Fruit fly (Drosophila melanogaster) whole organism, embryonic: ENCODE results near the gene Ppt1.

Experiments
- ATbp ChIP-seq: fragments of 200-800 bp; sonication (Bioruptor generic); optimal IDR thresholded peaks from 2 replicates; lab custom pipeline; 2017; ENCODE audit warnings: missing biosample characterization, mild to moderate bottlenecking, missing genetic modification characterization, missing genetic modification reagents
- Adf1 ChIP-seq: fragments of 200-800 bp; sonication (Bioruptor generic); IDR thresholded peaks from 2 replicates; pipeline ENCODE4 v1.3.6; 2022; ENCODE audit warnings: missing biosample characterization, missing genetic modification characterization
- Bdp1 ChIP-seq: fragments of 200-800 bp; sonication (Bioruptor generic); optimal IDR thresholded peaks from 3 replicates; lab custom pipeline; 2016; ENCODE audit warnings: missing biosample characterization, missing genetic modification characterization
- CG1024 ChIP-seq: fragments of 200-800 bp; sonication (Bioruptor generic); IDR thresholded peaks from 2 replicates; pipeline ENCODE4 v1.3.6; 2022; ENCODE audit warnings: missing biosample characterization, missing genetic modification characterization
- CG13287 ChIP-seq: fragments of 200-800 bp; sonication (Bioruptor generic); IDR thresholded peaks from 2 replicates; pipeline ENCODE4 v1.3.6; 2022; ENCODE audit warnings: missing biosample characterization, missing genetic modification characterization; ENCODE audit not compliant: partially characterized antibody
- CG13296 ChIP-seq: fragments of 200-800 bp; sonication (Bioruptor generic); optimal IDR thresholded peaks from 3 replicates; lab custom pipeline; 2018; ENCODE audit warnings: missing biosample characterization, mild to moderate bottlenecking, missing genetic modification characterization
- CG15479 ChIP-seq: fragments of 200-800 bp; sonication (Bioruptor generic); optimal IDR thresholded peaks from 3 replicates; lab custom pipeline; 2019; ENCODE audit warnings: missing biosample characterization, mild to moderate bottlenecking, missing genetic modification characterization, moderate library complexity
- CG15696 ChIP-seq: fragments of 200-800 bp; sonication (Bioruptor generic); optimal IDR thresholded peaks from 2 replicates; lab custom pipeline; 2019; ENCODE audit warnings: missing biosample characterization, mild to moderate bottlenecking, missing genetic modification characterization, moderate library complexity
- CG18619 ChIP-seq: fragments of 200-800 bp; sonication (Bioruptor generic); optimal IDR thresholded peaks from 3 replicates; lab custom pipeline; 2017; ENCODE audit warnings: missing biosample characterization, mild to moderate bottlenecking, missing genetic modification characterization
- CG18764 ChIP-seq: fragments of 200-800 bp; sonication (Bioruptor generic); optimal IDR thresholded peaks from 3 replicates; lab custom pipeline; 2016; ENCODE audit warnings: missing biosample characterization, missing genetic modification characterization
- CG2120 ChIP-seq: fragments of 200-800 bp; sonication (Bioruptor generic); optimal IDR thresholded peaks from 3 replicates; lab custom pipeline; 2016; ENCODE audit warnings: missing biosample characterization, missing genetic modification characterization
- CG30431 ChIP-seq: fragments of 200-800 bp; sonication (Bioruptor generic); optimal IDR thresholded peaks from 2 replicates; lab custom pipeline; 2017; ENCODE audit warnings: missing biosample characterization, missing genetic modification characterization
- CG31441 ChIP-seq: fragments of 200-800 bp; sonication (Bioruptor generic); IDR thresholded peaks from 2 replicates; pipeline ENCODE4 v1.3.6; 2022; ENCODE audit warnings: missing biosample characterization, missing genetic modification characterization
- CG32532 ChIP-seq: fragments of 200-800 bp; sonication (Bioruptor generic); IDR thresholded peaks from 2 replicates; pipeline ENCODE4 v1.3.6; 2022; ENCODE audit warnings: missing biosample characterization, missing genetic modification characterization
- CG4282 ChIP-seq: fragments of 200-800 bp; sonication (Bioruptor generic); optimal IDR thresholded peaks from 2 replicates; lab custom pipeline; 2016; ENCODE audit warnings: missing biosample characterization, missing genetic modification characterization
- CG5180 ChIP-seq: fragments of 200-800 bp; sonication (Bioruptor generic); optimal IDR thresholded peaks from 3 replicates; lab custom pipeline; 2017; ENCODE audit warnings: missing biosample characterization, missing genetic modification characterization, mild to moderate bottlenecking, moderate library complexity, missing genetic modification reagents
- CG5953 ChIP-seq: fragments of 200-800 bp; sonication (Bioruptor generic); IDR thresholded peaks from 2 replicates; pipeline ENCODE4 v1.3.6; 2022; ENCODE audit warnings: missing biosample characterization, missing genetic modification characterization
- CG6654 ChIP-seq: fragments of 200-800 bp; sonication (Bioruptor generic); optimal IDR thresholded peaks from 2 replicates; lab custom pipeline; 2017; ENCODE audit warnings: missing biosample characterization, mild to moderate bottlenecking, missing genetic modification characterization
- CG7556 ChIP-seq: fragments of 200-800 bp; sonication (Bioruptor generic); optimal IDR thresholded peaks from 2 replicates; lab custom pipeline; 2017; ENCODE audit warnings: missing biosample characterization, mild to moderate bottlenecking, missing genetic modification characterization
- CG9437 ChIP-seq: fragments of 200-800 bp; sonication (Bioruptor generic); optimal IDR thresholded peaks from 2 replicates; lab custom pipeline; 2018; ENCODE audit warnings: missing biosample characterization, mild to moderate bottlenecking, missing genetic modification characterization
- CG9932 ChIP-seq: fragments of 200-800 bp; sonication (Bioruptor generic); IDR thresholded peaks from 2 replicates; pipeline ENCODE4 v1.3.6; 2022; ENCODE audit warnings: missing biosample characterization, missing genetic modification characterization
- ERR ChIP-seq: fragments of 200-800 bp; sonication (Bioruptor generic); optimal IDR thresholded peaks from 2 replicates; lab custom pipeline; 2016; ENCODE audit warnings: missing biosample characterization, missing genetic modification characterization
- HLH3B ChIP-seq: fragments of 200-800 bp; sonication (Bioruptor generic); IDR thresholded peaks from 2 replicates; pipeline ENCODE4 v1.3.6; 2022; ENCODE audit warnings: missing biosample characterization, missing genetic modification characterization
- HLH54F ChIP-seq: fragments of 200-800 bp; sonication (Bioruptor generic); optimal IDR thresholded peaks from 3 replicates; lab custom pipeline; 2016; ENCODE audit warnings: missing biosample characterization, missing genetic modification characterization
- Hand ChIP-seq: fragments of 200-800 bp; sonication (Bioruptor generic); optimal IDR thresholded peaks from 2 replicates; lab custom pipeline; 2017; ENCODE audit warnings: mild to moderate bottlenecking, missing biosample characterization, missing genetic modification reagents, missing genetic modification characterization
- Poxn ChIP-seq: fragments of 200-800 bp; sonication (Bioruptor generic); IDR thresholded peaks from 2 replicates; pipeline ENCODE4 v1.3.6; 2022; ENCODE audit warnings: missing biosample characterization, missing genetic modification characterization
- Scr ChIP-seq: fragments of 200-800 bp; sonication (Bioruptor generic); IDR thresholded peaks from 2 replicates; pipeline ENCODE4 v1.3.6; 2022; ENCODE audit warnings: missing biosample characterization, missing genetic modification characterization; ENCODE audit not compliant: partially characterized antibody
- Sox100B ChIP-seq: fragments of 200-800 bp; sonication (Bioruptor generic); optimal IDR thresholded peaks from 3 replicates; lab custom pipeline; 2018; ENCODE audit warnings: missing biosample characterization, mild to moderate bottlenecking, missing genetic modification characterization
- Taf1 ChIP-seq: fragments of 200-800 bp; sonication (Bioruptor generic); IDR thresholded peaks from 2 replicates; pipeline ENCODE4 v1.3.6; 2022; ENCODE audit warnings: missing biosample characterization, missing genetic modification characterization
- ac ChIP-seq: fragments of 200-800 bp; sonication (Bioruptor generic); optimal IDR thresholded peaks from 3 replicates; lab custom pipeline; 2017; ENCODE audit warnings: missing biosample characterization, mild to moderate bottlenecking, missing genetic modification characterization
- al ChIP-seq: fragments of 200-800 bp; sonication (Bioruptor generic); IDR thresholded peaks from 2 replicates; pipeline ENCODE4 v1.3.6; 2022; ENCODE audit warnings: missing biosample characterization, missing genetic modification characterization
- ato ChIP-seq: fragments of 200-800 bp; sonication (Bioruptor generic); IDR thresholded peaks from 2 replicates; pipeline ENCODE4 v1.3.6; 2022; ENCODE audit warnings: missing biosample characterization, missing genetic modification characterization; ENCODE audit not compliant: partially characterized antibody
- bab2 ChIP-seq: fragments of 200-800 bp; sonication (Bioruptor generic); optimal IDR thresholded peaks from 2 replicates; lab custom pipeline; 2016; ENCODE audit warnings: missing biosample characterization, missing genetic modification characterization
- bbx ChIP-seq: fragments of 200-800 bp; sonication (Bioruptor generic); IDR thresholded peaks from 2 replicates; pipeline ENCODE4 v1.3.6; 2022; ENCODE audit warnings: missing biosample characterization, missing genetic modification characterization; ENCODE audit not compliant: partially characterized antibody
- caup ChIP-seq: fragments of 200-800 bp; sonication (Bioruptor generic); optimal IDR thresholded peaks from 3 replicates; lab custom pipeline; 2017; ENCODE audit warnings: missing biosample characterization, mild to moderate bottlenecking, missing genetic modification characterization, moderate library complexity; ENCODE audit not compliant: severe bottlenecking
- crol ChIP-seq: fragments of 200-800 bp; sonication (Bioruptor generic); IDR thresholded peaks from 2 replicates; pipeline ENCODE4 v1.3.6; 2022; ENCODE audit warnings: missing biosample characterization, missing genetic modification characterization
- da ChIP-seq: fragments of 200-800 bp; sonication (Bioruptor generic); optimal IDR thresholded peaks from 2 replicates; lab custom pipeline; 2016; ENCODE audit warnings: missing biosample characterization, missing genetic modification characterization
- dimm ChIP-seq: fragments of 200-800 bp; sonication (Bioruptor generic); IDR thresholded peaks from 2 replicates; pipeline ENCODE4 v1.3.6; 2022; ENCODE audit warnings: missing biosample characterization, missing genetic modification characterization
- fru ChIP-seq: fragments of >200 bp; optimal IDR thresholded peaks from 2 replicates; lab custom pipeline; 2017
- ham ChIP-seq: fragments of 200-800 bp; sonication (Bioruptor generic); IDR thresholded peaks from 2 replicates; pipeline ENCODE4 v1.3.6; 2022; ENCODE audit warnings: missing biosample characterization, missing genetic modification characterization
- her ChIP-seq: fragments of 200-800 bp; sonication (Bioruptor generic); optimal IDR thresholded peaks from 2 replicates; lab custom pipeline; 2016; ENCODE audit warnings: missing biosample characterization, missing genetic modification characterization
- hth ChIP-seq: fragments of >200 bp; optimal IDR thresholded peaks from 2 replicates; lab custom pipeline; 2017; ENCODE audit warnings: inconsistent platforms
- klu ChIP-seq: fragments of 200-800 bp; sonication (Bioruptor generic); IDR thresholded peaks from 2 replicates; pipeline ENCODE4 v1.3.6; 2022; ENCODE audit warnings: missing biosample characterization, missing genetic modification characterization
- pnt ChIP-seq: fragments of 200-800 bp; sonication (Bioruptor generic); optimal IDR thresholded peaks from 3 replicates; lab custom pipeline; 2016; ENCODE audit warnings: missing biosample characterization, missing genetic modification characterization
- prd ChIP-seq, 3 experiments: fragments of >200 bp in 2 of 3; fragments of 200-800 bp in 1 of 3; sonication (Bioruptor generic) in 1 of 3; optimal IDR thresholded peaks in 2 of 3; IDR thresholded peaks in 1 of 3; 2 replicates in 2 of 3; 3 replicates in 1 of 3; pipeline versions ENCODE4 v1.3.6 to Lab custom; 2017 to 2022; ENCODE audit warnings: missing biosample characterization in 1 of 3, missing genetic modification characterization in 1 of 3
- pzg ChIP-seq: fragments of 200-800 bp; sonication (Bioruptor generic); optimal IDR thresholded peaks from 3 replicates; lab custom pipeline; 2018; ENCODE audit warnings: missing biosample characterization, mild to moderate bottlenecking, missing genetic modification characterization, moderate library complexity
- slbo ChIP-seq: fragments of 200-800 bp; sonication (Bioruptor generic); IDR thresholded peaks from 2 replicates; pipeline ENCODE4 v1.3.6; 2022; ENCODE audit warnings: missing biosample characterization, missing genetic modification characterization
- tin ChIP-seq: fragments of 200-800 bp; sonication (Bioruptor generic); optimal IDR thresholded peaks from 3 replicates; lab custom pipeline; 2016; ENCODE audit warnings: missing biosample characterization, missing genetic modification characterization
- yki ChIP-seq: fragments of >200 bp; optimal IDR thresholded peaks from 3 replicates; lab custom pipeline; 2018
- zen2 ChIP-seq: fragments of 200-800 bp; sonication (Bioruptor generic); IDR thresholded peaks from 3 replicates; pipeline ENCODE4 v1.3.6; 2022; ENCODE audit warnings: missing biosample characterization, missing genetic modification characterization; ENCODE audit not compliant: partially characterized antibody

Gene Ppt1

DNA sequence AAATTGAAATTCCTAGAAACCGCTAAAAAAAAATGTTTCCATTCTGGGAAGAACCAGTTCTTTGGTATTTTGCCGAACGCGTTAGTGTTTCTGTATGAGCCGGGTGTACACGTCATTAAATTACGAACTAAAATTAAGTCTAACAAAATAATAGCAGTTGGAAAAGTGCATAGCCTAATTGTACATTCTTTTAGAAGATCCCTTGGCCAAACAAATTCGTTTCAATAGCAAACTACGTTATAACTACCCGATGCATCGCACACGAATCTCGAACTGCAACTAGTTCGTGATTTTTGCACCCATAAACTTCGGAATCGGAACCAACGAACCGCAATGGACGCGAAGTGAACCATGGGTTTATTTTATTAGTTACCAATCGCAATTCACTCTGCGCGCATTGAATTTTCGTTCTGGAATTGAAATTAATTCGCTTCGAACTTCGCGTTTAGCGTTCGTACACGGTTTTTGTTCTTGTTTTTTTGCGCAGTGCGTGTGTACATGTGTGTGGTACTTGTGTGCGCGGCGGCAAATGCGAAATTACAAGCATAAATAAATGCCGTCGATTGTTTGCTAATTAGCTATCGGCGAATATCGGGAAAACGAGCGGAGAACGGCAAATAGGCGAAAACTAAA, 8.7 kb downstream of the Ppt1 start, which contains the start of gene CAH3 (continued):
- TF ChIP-seq ERR (peak; percentile 86), CG6654 (peak; percentile 82), da (GFP tag; lab: Kevin White, UChicago) (peak; percentile 77), slbo (peak; percentile 93), caup (GFP tag; lab: Kevin White, UChicago) (peak; percentile 95), pnt (GFP tag; lab: Kevin White, UChicago) (peak; percentile 89), hth (lab: Kevin White, UChicago) (no peak), crol (no peak), CG1024 (GFP tag; lab: Robert Waterston, UW) (peak; percentile 80), HLH54F (peak; percentile 96), bbx (GFP tag; lab: Robert Waterston, UW) (peak; percentile 37; the same call in 1 of the 2 replicates), CG18619 (GFP tag; lab: Kevin White, UChicago) (peak; percentile 93), CG13287 (GFP tag; lab: Robert Waterston, UW) (no peak), CG32532 (GFP tag; lab: Robert Waterston, UW) (peak; percentile 95), prd (optimal IDR thresholded peaks at IDR 0.05; lab: Kevin White, UChicago) (no peak), prd (GFP tag; IDR thresholded peaks at IDR 0.05; lab: Robert Waterston, UW) (peak; percentile 92), Taf1 (GFP tag; lab: Robert Waterston, UW) (peak; percentile 82), ac (GFP tag; lab: Kevin White, UChicago) (peak; percentile 69), CG31441 (GFP tag; lab: Robert Waterston, UW) (peak; percentile 95), CG4282 (GFP tag; lab: Kevin White, UChicago) (peak; percentile 86), yki (lab: Kevin White, UChicago) (peak; percentile 40), Hand (GFP tag; lab: Kevin White, UChicago) (peak; percentile 90), HLH3B (peak; percentile 89), klu (GFP tag; lab: Robert Waterston, UW) (peak; percentile 73), Adf1 (peak; percentile 55), CG5180 (GFP tag; lab: Kevin White, UChicago) (peak; percentile 83), CG15696 (peak; percentile 94), tin (GFP tag; lab: Kevin White, UChicago) (peak; percentile 93), bab2 (GFP tag; lab: Kevin White, UChicago) (peak; percentile 94), al (GFP tag; lab: Robert Waterston, UW) (peak; percentile 82), zen2 (GFP tag; lab: Robert Waterston, UW) (no peak), CG5953 (GFP tag; lab: Robert Waterston, UW) (peak; percentile 86; the same call in 1 of the 2 replicates), CG18764 (GFP tag; lab: Kevin White, UChicago) (peak; percentile 88), ATbp (peak; percentile 91), CG15479 (GFP tag; lab: Kevin White, UChicago) (peak; percentile 17), pzg (GFP tag; lab: Kevin White, UChicago) (peak; percentile 53), her (GFP tag; lab: Kevin White, UChicago) (peak; percentile 94), fru (lab: Kevin White, UChicago) (no peak), Sox100B (GFP tag; lab: Kevin White, UChicago) (peak; percentile 92), Bdp1 (GFP tag; lab: Kevin White, UChicago) (peak; percentile 86), CG30431 (GFP tag; lab: Kevin White, UChicago) (peak; percentile 92), Scr (GFP tag; lab: Robert Waterston, UW) (0 out of 2 replicates have a peak, but pooled peaks have one; percentile 35), ham (GFP tag; lab: Robert Waterston, UW) (peak; percentile 47), CG9932 (GFP tag; lab: Robert Waterston, UW) (peak; percentile 90), Poxn (GFP tag; lab: Robert Waterston, UW) (peak; percentile 65; the same call in 1 of the 2 replicates), CG13296 (GFP tag; lab: Kevin White, UChicago) (peak; percentile 94), CG7556 (GFP tag; lab: Kevin White, UChicago) (peak; percentile 91), ato (no peak), dimm (GFP tag; lab: Robert Waterston, UW) (peak; percentile 62), CG2120 (GFP tag; lab: Kevin White, UChicago) (peak; percentile 95), CG9437 (GFP tag; lab: Kevin White, UChicago) (peak; percentile 82)
